Worm (Caenorhabditis elegans) whole organism, L4/young adult: ENCODE measurements around the gene srx-92.

ENCODE experiments used
- W03F9.2 ChIP-seq: fragments of 150-350 bp; optimal IDR thresholded peaks from 2 replicates; lab custom pipeline; 2014; ENCODE audit warnings: missing biosample characterization, missing genetic modification characterization
- dao-5 ChIP-seq: sonication (generic microtip); optimal IDR thresholded peaks from 2 replicates; lab custom pipeline; 2016; ENCODE audit warnings: missing genotype, missing genetic modification characterization, moderate library complexity, missing compliant biosample characterization
- him-1 ChIP-seq: sonication (generic microtip); optimal IDR thresholded peaks from 2 replicates; lab custom pipeline; 2016; ENCODE audit warnings: missing genotype, missing genetic modification reagents, missing genetic modification characterization, missing compliant biosample characterization

DNA sequence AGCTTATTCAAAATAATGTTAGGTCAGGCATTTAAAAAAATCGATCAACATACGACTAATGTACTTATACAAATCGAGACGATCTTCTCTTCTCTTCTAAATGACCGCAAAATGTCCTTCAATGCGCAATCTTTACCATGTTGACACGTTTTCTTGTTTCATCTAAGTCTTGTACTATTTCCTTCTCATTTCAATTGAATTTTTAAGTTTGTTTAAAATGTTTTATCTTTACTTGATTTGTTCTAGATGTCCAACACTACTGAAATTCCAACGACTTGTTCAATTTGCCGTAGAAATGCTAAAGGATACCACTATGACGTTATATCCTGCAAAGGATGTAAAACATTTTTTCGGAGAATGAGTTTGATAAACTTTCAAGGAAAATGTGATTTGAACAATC is 16.8 kb upstream of the srx-92 start, which contains the start of the genes nhr-263 and nhr-148:
- no peak for TF ChIP-seq him-1 (tag; lab: Kevin White, UChicago)
- no peak for TF ChIP-seq W03F9.2
- no peak for TF ChIP-seq dao-5 (tag; lab: Kevin White, UChicago)
